Fruit fly (Drosophila melanogaster) whole organism, prepupa: ENCODE data around the gene CG14712.

Source experiments
- CG4318 ChIP-seq: fragments of 200-800 bp; sonication (Bioruptor generic); optimal IDR thresholded peaks from 3 replicates; lab custom pipeline; 2017; ENCODE audit warnings: missing biosample characterization, mild to moderate bottlenecking, missing genetic modification characterization
- CG7368 ChIP-seq: fragments of 200-800 bp; sonication (Bioruptor generic); optimal IDR thresholded peaks from 3 replicates; lab custom pipeline; 2016; ENCODE audit warnings: missing biosample characterization, missing genetic modification characterization
- Lpt ChIP-seq: fragments of 200-800 bp; sonication (Bioruptor generic); optimal IDR thresholded peaks from 3 replicates; lab custom pipeline; 2016; ENCODE audit warnings: missing biosample characterization, missing genetic modification characterization
- Sox15 ChIP-seq: fragments of 200-800 bp; sonication (Bioruptor generic); optimal IDR thresholded peaks from 3 replicates; lab custom pipeline; 2016; ENCODE audit warnings: missing biosample characterization, missing genetic modification characterization
- achi ChIP-seq: fragments of 200-800 bp; sonication (Bioruptor generic); optimal IDR thresholded peaks from 3 replicates; lab custom pipeline; 2016; ENCODE audit warnings: missing biosample characterization, missing genetic modification characterization
- fd59A ChIP-seq: fragments of 200-800 bp; sonication (Bioruptor generic); optimal IDR thresholded peaks from 2 replicates; lab custom pipeline; 2017; ENCODE audit warnings: missing biosample characterization, mild to moderate bottlenecking, missing genetic modification characterization, missing genetic modification reagents
- lz ChIP-seq: fragments of 200-800 bp; sonication (Bioruptor generic); optimal IDR thresholded peaks from 3 replicates; lab custom pipeline; 2016; ENCODE audit warnings: missing biosample characterization, missing genetic modification characterization

- no peak for TF ChIP-seq Lpt
- TF ChIP-seq lz (GFP tag; lab: Kevin White, UChicago), result no peak
- TF ChIP-seq CG7368, result no peak
- TF ChIP-seq achi, result no peak
- TF ChIP-seq CG4318, result no peak
- no peak for TF ChIP-seq fd59A (GFP tag; lab: Kevin White, UChicago)
- no peak for TF ChIP-seq Sox15
Observed at dm6 chr3R:11663441-11663840, 34.9 kb downstream of the CG14712 start.
